Fruit fly (Drosophila melanogaster) whole organism, wandering third instar larva: ENCODE data around the gene HP1c.

Source experiments
- Dfd ChIP-seq: fragments of >200 bp; optimal IDR thresholded peaks from 2 replicates; lab custom pipeline; 2017; ENCODE audit warnings: missing biosample characterization, missing genetic modification characterization
- GATAd ChIP-seq: sonication (Bioruptor generic); optimal IDR thresholded peaks from 2 replicates; lab custom pipeline; 2016; ENCODE audit warnings: missing biosample characterization, missing genetic modification characterization
- N ChIP-seq: fragments of >200 bp; optimal IDR thresholded peaks from 2 replicates; lab custom pipeline; 2018; ENCODE audit warnings: missing biosample characterization, missing external identifiers, missing genetic modification characterization
- Sp1 ChIP-seq: fragments of 200-800 bp; sonication (Bioruptor generic); optimal IDR thresholded peaks from 3 replicates; lab custom pipeline; 2019; ENCODE audit warnings: missing biosample characterization, mild to moderate bottlenecking, missing genetic modification characterization, moderate library complexity
- Vsx2 ChIP-seq: fragments of 200-300, 225-300 bp; sonication (Bioruptor generic); optimal IDR thresholded peaks from 2 replicates; lab custom pipeline; 2018; ENCODE audit warnings: missing biosample characterization, missing genetic modification characterization; ENCODE audit not compliant: partially characterized antibody
- dsf ChIP-seq: sonication (Bioruptor generic); optimal IDR thresholded peaks from 2 replicates; lab custom pipeline; 2016; ENCODE audit warnings: missing biosample characterization, missing genetic modification characterization, borderline replicate concordance
- jim ChIP-seq: fragments of 175-275, 200-325 bp; sonication (Bioruptor generic); optimal IDR thresholded peaks from 2 replicates; lab custom pipeline; 2016; ENCODE audit warnings: missing biosample characterization, mild to moderate bottlenecking, missing genetic modification characterization
- psq ChIP-seq: fragments of 200-800 bp; sonication (Bioruptor generic); optimal IDR thresholded peaks from 3 replicates; lab custom pipeline; 2017; ENCODE audit warnings: missing biosample characterization, mild to moderate bottlenecking, missing genetic modification characterization, moderate library complexity
- rgr ChIP-seq: fragments of 200-800 bp; sonication (Bioruptor generic); optimal IDR thresholded peaks from 3 replicates; lab custom pipeline; 2016; ENCODE audit warnings: missing biosample characterization, mild to moderate bottlenecking, missing genetic modification characterization
- sv ChIP-seq: fragments of 200-800 bp; sonication (Bioruptor generic); optimal IDR thresholded peaks from 3 replicates; lab custom pipeline; 2016; ENCODE audit warnings: missing biosample characterization, missing genetic modification characterization
- tai ChIP-seq: sonication (Bioruptor generic); optimal IDR thresholded peaks from 2 replicates; lab custom pipeline; 2016; ENCODE audit warnings: missing biosample characterization, missing genetic modification characterization

DNA sequence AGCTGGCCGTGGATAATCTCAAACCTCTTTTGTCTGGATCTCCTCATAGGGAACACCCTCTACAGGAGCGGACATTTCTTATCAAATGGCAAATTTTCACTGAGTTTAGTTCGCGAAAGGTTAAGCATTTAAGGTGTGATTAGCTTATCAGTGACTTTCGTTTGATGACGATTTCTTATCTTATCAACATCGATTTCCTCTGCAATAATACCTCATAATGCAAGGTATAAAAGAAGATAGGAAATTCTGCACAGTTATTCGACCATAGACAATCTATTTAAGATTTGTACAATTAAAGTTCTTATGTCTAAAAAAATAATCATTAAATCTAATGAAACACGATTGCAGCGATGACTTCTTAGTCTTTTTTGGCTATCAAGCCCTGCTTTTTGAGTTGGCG, 11.7 kb upstream of the HP1c start, which contains the start of gene Takl2:
- TF ChIP-seq Dfd (GFP tag; lab: Kevin White, UChicago) (no peak), dsf (no peak), sv (no peak), jim (GFP tag; lab: Kevin White, UChicago) (no peak), Sp1 (GFP tag; lab: Kevin White, UChicago) (no peak), tai (no peak), GATAd (GFP tag; lab: Kevin White, UChicago) (no peak), Vsx2 (GFP tag; lab: Kevin White, UChicago) (no peak), N (GFP tag; lab: Kevin White, UChicago) (no peak), rgr (GFP tag; lab: Kevin White, UChicago) (no peak), psq (GFP tag; lab: Kevin White, UChicago) (no peak)
